Fruit fly (Drosophila melanogaster): ENCODE data around the gene CG13837.

DNA sequence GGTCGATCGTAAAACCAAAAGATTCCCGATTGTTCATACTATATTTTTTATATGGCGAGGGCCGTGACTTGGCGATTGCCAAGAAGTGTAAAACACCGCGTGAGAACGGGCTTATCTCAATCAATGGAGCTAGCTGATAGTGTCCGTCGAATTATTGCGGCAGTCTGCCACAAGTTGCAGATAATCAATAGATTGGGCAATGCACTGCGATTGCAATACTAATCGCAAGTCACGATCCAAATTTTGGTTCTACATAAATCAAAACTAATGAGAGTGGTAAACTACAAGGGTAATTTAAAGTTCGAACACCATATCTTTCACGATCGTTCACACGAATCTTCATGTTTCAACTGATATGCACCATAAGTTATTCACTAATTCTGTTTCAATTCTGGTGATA, 13.0 kb downstream of the CG13837 start:
- TF ChIP-seq CG5204 (GFP tag; optimal IDR thresholded peaks at IDR 0.05) (no peak), CG1620 (GFP tag; optimal IDR thresholded peaks at IDR 0.05) (no peak), kay (GFP tag; ENCODE audit: borderline replicate concordance) (no peak), Mnt (GFP tag; optimal IDR thresholded peaks at IDR 0.05) (peak; percentile 11), CG33017 (tag; optimal IDR thresholded peaks at IDR 0.05) (no peak)

All from whole organism, adult.